Fruit fly (Drosophila melanogaster) S2 (cell line): Measurements from ENCODE around the gene CG42259.

Experiments
- CG8478 ChIP-seq: fragments of >200 bp; optimal IDR thresholded peaks from 2 replicates; lab custom pipeline; 2018
- CTCF ChIP-seq, 2 experiments: fragments of >200 bp; optimal IDR thresholded peaks; 2 replicates each; lab custom pipeline; 2018

Gene CG42259

DNA sequence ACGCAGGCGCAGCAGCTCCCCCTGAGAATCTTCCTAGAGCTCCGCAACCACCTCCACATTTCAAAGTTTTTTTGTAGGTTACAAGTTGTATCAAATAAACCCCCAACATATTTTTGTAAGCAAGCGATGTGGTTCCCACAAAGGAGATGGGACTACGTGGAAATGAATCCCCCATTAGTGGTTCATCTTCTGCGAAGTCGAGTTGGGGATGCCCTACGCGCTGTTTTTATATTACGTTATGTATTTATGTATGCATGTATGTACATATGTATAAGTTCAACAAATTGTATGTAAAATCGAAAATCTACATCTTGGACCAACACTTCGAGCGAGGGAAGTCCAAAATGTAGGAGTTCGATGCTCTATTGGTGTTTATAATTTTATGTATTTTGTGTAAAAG lies at the start of gene CG42259:
Gene CG42259, plus strand, starts transcription at position 301 of the 400 bp plus-strand sequence.
- TF ChIP-seq CG8478 (lab: Kevin White, UChicago) (no peak), CTCF (optimal IDR thresholded peaks at IDR 0.05; lab: Kevin White, UChicago) (no peak)

DNA sequence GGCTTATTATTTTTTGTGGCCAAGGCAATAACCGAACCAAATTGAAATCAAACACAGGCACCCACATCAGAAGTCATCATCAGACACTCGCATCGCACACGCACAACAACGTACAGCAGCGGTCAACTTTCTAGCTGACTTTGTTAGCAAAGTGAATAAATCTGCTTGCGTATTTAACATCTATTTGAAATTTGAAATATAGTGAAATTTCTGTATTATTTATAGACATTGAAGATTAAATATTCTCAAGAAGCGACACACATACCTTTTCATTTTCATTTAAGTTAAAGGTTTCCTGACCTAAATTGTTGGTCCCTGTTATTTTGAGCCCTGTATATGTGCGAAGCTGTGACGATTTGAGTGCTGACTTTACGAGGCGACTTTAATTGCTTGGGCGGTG lies 47.1 kb upstream of the CG42259 start:
- TF ChIP-seq CG8478 (lab: Kevin White, UChicago) = no peak
- TF ChIP-seq CTCF (optimal IDR thresholded peaks at IDR 0.05; lab: Kevin White, UChicago) = no peak

DNA sequence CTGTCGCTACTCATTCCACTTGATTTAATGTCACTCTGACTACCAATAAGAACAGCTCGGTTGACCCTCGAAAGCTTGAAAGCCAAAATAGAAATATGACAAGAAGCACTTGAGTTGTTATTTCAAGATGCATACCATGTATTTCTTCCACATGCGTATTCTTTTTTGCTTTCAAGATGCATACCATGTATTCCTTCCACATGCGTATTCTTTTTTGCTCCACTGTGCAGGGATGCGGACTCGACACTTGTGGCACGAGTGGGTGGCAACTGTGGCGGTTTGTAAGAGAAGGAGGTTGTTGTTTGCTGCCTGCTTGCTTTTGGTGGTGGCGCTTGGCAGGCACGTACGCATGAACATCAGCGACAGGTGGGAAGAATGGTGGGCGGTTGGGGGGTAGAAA lies 39.8 kb upstream of the CG42259 start:
- TF ChIP-seq CTCF (optimal IDR thresholded peaks at IDR 0.05; lab: Kevin White, UChicago) (no peak), CG8478 (lab: Kevin White, UChicago) (no peak)

DNA sequence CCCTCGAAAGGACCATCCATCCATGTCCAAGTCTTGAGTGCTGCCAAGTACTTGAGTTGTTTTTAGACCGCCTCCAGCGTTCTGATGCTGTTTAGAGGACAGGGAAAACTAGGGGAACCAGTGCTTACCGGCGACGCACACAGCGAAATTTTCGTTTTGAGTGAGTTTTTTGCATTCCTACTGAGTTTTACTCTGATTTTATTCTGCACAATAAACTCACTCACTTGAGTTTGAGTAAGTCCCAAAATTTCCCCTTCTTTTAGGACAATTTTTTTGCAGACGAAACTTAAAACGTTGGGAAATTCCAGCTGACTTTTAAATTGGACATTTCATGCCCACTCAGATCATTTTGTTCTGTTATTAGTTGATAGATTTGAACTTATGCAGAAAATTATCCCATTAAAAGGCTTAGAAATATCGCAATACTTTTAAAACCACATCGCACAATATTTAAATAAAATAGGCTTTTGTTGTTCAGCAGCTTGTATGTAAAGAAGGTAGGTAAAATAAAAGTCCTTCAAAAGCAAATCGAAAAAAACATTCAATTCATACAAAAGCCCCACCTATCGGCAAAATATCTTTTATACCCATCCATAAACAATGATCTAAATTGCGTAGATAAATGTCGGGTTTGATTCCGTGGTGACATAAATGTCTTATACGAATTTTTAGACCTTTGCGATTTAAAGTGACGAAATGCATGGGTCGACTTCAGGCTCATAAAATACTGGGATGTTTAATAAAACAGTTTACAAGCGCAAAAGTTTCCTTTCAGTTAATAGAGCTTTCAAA lies 36.4 kb upstream of the CG42259 start:
- TF ChIP-seq CG8478 (lab: Kevin White, UChicago) (no peak), CTCF (optimal IDR thresholded peaks at IDR 0.05; lab: Kevin White, UChicago) (peak; percentile 74 to 85)

DNA sequence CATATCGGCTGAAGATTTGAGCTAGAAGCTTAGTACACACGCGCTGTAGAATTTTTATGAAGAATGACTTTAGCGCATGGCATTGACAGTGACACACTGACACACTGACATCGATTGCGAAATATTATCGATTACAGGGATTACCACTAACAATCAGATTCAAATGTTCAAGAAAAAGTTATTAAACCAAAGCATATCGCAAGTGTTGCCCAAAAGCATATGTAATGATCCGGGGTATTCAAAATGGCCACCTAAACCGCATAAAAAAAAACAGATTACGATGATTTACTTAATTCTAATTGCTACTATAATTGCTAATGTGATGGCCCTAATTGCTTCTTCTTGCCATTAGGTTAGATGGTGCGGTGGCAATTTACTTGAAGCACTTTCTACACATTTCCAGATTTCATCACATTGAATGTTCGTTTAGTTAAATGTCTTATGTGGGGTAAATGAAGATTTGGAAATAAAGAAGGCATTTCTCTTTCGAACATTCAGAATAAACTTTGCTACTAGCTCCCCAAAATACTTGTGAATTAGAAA lies 34.4 kb upstream of the CG42259 start, which contains the start of the genes TfIIA-S-2 and CG14631:
Gene TfIIA-S-2, minus strand, starts transcription at position 101 of the 543 bp plus-strand sequence.
Gene CG14631, plus strand, starts transcription at position 493 of the 543 bp plus-strand sequence.
- TF ChIP-seq CG8478 (lab: Kevin White, UChicago) (no peak), CTCF (optimal IDR thresholded peaks at IDR 0.05; lab: Kevin White, UChicago) (no peak)

DNA sequence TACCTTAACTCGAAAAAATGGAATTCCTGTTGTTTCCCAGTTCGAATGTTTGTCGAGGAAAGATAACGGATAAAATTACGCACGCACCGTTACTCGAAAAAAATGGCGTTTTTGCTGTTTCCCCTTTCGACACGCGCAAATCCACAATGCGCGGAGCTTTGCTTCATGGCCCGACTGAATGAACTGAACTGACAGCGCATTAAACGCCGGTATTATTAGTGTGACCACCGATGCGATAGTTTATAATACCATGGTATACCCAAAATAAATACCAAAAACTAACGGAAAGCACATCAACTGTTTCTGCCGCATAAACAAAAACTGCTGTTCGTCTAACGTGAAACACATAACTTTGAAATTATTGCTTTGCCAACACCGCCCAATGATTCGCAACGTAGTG lies 19.5 kb upstream of the CG42259 start, which contains the start of the genes CG32814, CG11638 and CG3021:
Gene CG32814, minus strand, starts transcription at position 190 of the 400 bp plus-strand sequence.
Gene CG11638, minus strand, starts transcription at position 193 of the 400 bp plus-strand sequence.
Gene CG3021, plus strand, starts transcription at position 281 of the 400 bp plus-strand sequence.
- TF ChIP-seq CTCF (optimal IDR thresholded peaks at IDR 0.05; lab: Kevin White, UChicago) (peak in 1 of 2 experiments; percentile 13), CG8478 (lab: Kevin White, UChicago) (no peak)

DNA sequence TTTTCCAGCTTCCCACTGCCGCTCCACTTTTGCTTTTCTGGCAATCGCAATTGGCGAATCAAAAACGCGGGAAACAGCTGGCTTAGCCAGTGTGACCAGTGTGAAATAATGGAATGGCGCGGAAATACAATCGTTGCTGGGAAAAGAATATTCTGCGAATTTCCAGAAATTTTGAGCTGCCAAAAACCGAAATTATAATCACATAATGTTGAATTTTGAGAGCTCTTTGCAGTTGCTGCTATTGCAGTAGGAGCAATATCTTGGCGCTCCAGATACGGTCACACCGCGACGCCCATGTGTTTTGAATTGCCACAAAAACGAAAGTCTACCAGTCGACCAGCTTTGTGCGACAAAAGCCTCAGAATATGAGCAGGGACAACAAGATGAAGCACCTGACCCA lies 15.5 kb upstream of the CG42259 start, which contains the start of the genes Cdc45 and Rpp21:
Gene Cdc45, minus strand, starts transcription at position 79 of the 400 bp plus-strand sequence.
Gene Rpp21, plus strand, starts transcription at position 281 of the 400 bp plus-strand sequence.
- TF ChIP-seq CTCF (optimal IDR thresholded peaks at IDR 0.05; lab: Kevin White, UChicago) (peak in 1 of 2 experiments; percentile 28), CG8478 (lab: Kevin White, UChicago) (no peak)

DNA sequence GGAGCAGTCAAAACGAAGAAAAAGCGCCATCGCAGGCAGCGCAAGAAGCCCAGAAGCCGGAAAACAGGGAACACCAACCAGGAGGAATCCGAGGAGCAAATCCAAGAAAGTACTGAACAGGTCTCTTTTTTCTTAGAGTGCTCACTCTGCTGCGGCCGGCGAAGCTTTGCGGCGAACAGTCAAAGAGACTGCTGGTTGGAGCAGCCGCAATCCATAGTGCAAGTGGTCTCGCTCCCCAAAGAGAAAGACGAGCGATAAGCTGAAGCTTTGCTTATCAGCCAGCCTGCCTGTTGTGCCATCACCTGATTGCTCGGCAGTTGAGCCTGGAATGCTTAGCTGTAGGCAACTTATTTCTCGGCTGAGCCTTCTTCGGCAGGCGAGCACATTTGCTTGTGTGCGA lies 14.8 kb upstream of the CG42259 start, which contains the start of gene CG14630:
Gene CG14630, plus strand, starts transcription at position 301 of the 400 bp plus-strand sequence.
- no peak for TF ChIP-seq CG8478 (lab: Kevin White, UChicago)
- TF ChIP-seq CTCF (optimal IDR thresholded peaks at IDR 0.05; lab: Kevin White, UChicago) = no peak

DNA sequence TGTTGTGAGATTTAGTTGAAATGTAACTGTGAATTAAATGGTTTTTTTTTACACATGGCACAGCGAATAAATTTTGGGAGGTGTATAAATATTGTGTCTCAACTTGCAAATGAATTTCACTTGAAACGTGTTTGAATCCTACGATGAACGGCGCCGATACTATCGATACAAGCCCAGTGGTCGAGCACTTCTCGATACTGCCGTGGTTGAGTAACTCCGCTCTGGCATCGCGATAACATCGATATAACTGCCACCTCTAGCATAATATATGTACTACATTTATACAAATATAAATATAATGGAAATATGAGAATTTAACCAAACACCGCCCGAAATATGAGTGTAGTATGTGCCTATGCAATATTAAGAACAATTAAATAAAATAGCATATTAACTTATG lies 13.0 kb upstream of the CG42259 start:
- TF ChIP-seq CTCF (optimal IDR thresholded peaks at IDR 0.05; lab: Kevin White, UChicago) = no peak
- no peak for TF ChIP-seq CG8478 (lab: Kevin White, UChicago)

DNA sequence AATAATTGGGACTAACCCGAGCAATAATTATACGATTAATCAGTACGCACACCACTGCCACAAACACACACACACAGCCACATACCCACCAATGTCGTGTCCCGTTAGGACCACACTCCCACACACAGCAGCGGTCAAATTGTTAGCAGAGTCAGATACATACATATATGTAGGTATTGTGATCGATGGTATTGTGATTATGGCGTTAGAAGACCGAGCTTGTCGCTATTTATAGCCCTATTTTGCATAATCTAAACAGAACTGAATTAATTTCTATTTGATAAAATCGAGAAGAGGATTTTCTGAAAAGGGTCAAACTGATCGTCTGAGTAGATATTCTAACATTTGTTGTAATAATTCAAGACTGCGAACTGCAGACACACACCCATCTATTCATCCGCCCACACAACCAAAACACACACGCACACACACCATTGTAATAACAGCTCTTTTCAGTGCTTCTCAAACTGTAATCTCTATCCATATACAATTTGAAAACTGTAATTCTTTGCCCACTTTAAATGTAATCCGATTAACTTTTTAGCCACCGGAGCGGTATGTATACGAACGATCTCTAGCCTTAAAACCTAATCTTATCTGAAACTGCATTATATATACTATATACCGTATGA lies 4.5 kb upstream of the CG42259 start:
- TF ChIP-seq CG8478 (lab: Kevin White, UChicago) (no peak), CTCF (optimal IDR thresholded peaks at IDR 0.05; lab: Kevin White, UChicago) (no peak)

DNA sequence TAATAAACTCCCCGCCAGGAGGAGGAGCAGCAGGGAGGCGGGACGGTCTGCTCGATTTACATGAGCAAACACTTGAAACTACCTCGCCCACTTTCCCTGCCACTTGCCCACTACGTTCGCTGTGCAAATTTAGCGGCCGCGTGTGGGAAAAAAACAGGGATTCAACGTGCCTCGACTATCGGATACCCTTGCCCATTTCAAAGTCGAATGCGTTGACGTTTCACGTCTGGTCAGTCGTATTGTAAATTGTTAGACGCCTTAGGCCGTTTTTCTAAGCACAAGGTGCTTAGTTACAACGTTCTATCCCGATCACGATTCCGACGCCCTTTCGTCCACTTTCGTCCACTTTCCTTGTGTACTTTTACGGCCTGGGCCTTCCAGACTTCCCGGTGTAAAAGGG lies 1.7 kb downstream of the CG42259 start:
- TF ChIP-seq CG8478 (lab: Kevin White, UChicago) = no peak
- TF ChIP-seq CTCF (optimal IDR thresholded peaks at IDR 0.05; lab: Kevin White, UChicago) = no peak

DNA sequence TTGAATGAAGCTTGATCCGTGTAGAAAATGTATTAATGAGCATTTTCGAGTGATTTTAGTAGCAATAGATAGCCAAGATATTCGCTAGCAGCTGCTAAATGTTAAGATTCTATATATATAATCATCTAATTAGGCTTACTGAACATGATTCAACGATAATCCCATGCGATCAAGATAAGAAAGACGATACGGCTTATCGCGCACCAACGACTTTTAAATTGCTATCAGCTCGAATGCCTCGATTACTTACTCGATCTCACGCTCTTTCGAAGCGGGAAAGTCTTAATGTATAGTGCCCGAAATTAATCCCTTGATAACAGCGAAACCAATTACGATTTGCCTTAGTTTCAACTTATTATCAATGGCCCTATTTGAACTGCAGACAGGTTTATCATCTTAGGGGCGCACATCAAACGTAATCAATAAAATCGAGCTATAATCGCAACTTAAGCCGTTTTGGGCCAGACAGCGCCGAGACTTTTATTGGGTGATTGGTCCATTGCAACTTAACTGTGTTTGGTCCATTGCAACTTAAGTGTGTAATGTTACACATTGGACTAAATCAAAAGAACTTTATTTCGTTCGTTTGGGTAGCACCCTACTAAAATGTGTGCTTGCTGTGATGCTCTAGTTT lies 4.7 kb downstream of the CG42259 start:
- TF ChIP-seq CG8478 (lab: Kevin White, UChicago) = no peak
- TF ChIP-seq CTCF (optimal IDR thresholded peaks at IDR 0.05; lab: Kevin White, UChicago) = no peak

DNA sequence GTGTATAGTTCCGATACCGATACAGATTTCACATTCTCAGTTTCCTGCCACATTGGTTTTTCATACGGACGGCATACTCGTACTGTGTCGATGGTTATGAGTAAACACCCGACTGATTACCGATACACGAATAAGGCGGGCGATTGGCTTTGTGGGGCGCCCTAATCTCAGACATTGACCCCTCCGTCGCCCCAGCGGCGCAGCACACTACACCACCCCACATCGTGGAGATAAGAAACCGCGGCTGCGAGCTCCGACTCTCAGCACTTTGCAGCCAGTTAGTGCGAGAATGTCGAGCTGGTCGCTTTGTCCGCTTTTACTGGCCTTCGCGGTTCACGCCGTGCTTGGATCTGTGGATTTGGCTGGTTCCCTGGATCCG lies 5.2 kb downstream of the CG42259 start, which contains the start of gene CG14629:
Gene CG14629, plus strand, starts transcription at position 275 of the 379 bp plus-strand sequence.
- no peak for TF ChIP-seq CTCF (optimal IDR thresholded peaks at IDR 0.05; lab: Kevin White, UChicago)
- no peak for TF ChIP-seq CG8478 (lab: Kevin White, UChicago)
